Fruit fly (Drosophila melanogaster) whole organism, prepupa: Measurements from ENCODE around the gene CG5882.

Experiments used
- CG16779 ChIP-seq: fragments of 200-800 bp; sonication (Bioruptor generic); optimal IDR thresholded peaks from 3 replicates; lab custom pipeline; 2017; ENCODE audit warnings: missing biosample characterization, mild to moderate bottlenecking, missing genetic modification characterization
- CG3919 ChIP-seq: fragments of 200-800 bp; sonication (Bioruptor generic); optimal IDR thresholded peaks from 3 replicates; lab custom pipeline; 2016; ENCODE audit warnings: missing biosample characterization, missing genetic modification characterization
- Hr4 ChIP-seq: fragments of 200-800 bp; sonication (Bioruptor generic); optimal IDR thresholded peaks from 3 replicates; lab custom pipeline; 2016; ENCODE audit warnings: missing biosample characterization, missing genetic modification characterization
- Lpt ChIP-seq: fragments of 200-800 bp; sonication (Bioruptor generic); optimal IDR thresholded peaks from 3 replicates; lab custom pipeline; 2016; ENCODE audit warnings: missing biosample characterization, missing genetic modification characterization
- OdsH ChIP-seq: fragments of 200-800 bp; sonication (Bioruptor generic); optimal IDR thresholded peaks from 3 replicates; lab custom pipeline; 2016; ENCODE audit warnings: missing biosample characterization, missing genetic modification characterization

DNA sequence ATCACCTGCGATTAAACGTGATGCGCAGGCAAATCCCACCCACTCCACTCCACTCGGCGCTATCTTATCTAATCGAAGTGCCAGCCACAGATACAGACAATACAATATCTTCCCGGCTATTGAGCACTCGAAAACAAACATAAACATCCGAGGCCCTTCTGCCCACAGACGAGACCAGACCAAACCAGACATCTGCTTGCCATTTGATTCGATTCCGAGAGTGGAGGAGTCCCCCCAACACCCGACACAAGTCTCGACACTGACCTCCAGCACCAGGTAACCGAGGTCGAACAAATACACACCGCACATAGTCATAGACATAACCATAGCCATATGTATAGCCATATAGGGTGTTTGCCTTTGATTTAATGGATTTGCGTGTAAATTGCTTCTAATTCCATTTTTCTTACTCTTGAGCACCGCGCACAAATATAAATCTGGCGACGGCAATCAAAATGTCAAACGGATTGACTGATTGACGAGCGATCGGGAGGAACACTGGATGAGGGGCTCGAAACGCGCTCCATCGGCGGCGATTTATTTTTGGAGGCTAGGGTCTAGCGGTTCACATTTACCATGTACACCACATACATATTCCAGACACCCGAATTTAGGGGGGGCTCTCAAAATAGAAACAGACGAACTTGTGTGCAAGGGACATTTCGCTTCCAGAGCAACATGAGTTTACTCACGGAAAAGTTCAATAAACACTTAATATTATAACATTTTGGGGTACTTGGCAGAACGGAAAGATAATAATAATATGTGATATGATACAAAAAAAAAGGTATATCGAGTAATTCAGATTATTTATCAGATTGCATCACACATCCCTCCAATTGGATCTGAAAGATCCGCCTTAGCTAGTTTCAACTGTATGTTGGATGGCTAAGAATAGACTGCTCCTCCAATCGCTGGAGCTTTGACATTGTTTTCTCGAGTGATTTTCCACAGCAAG is 30.6 kb downstream of the CG5882 start:
- TF ChIP-seq CG16779 (tag; lab: Kevin White, UChicago) (no peak), CG3919 (GFP tag; lab: Kevin White, UChicago) (no peak), OdsH (no peak), Lpt (GFP tag; lab: Kevin White, UChicago) (no peak), Hr4 (GFP tag; lab: Kevin White, UChicago) (no peak)
